Fruit fly (Drosophila melanogaster): ENCODE measurements around the gene CG10970.

dm6 chrX:9119671-9120364, 48.6 kb upstream of the CG10970 start:
- TF ChIP-seq CTCF (optimal IDR thresholded peaks at IDR 0.05) (no peak), CG8478 (optimal IDR thresholded peaks at IDR 0.05) (no peak)

All from S2 (cell line).